Worm (Caenorhabditis elegans): ENCODE measurements around the gene F20D12.12.

F20D12.12 gene

DNA sequence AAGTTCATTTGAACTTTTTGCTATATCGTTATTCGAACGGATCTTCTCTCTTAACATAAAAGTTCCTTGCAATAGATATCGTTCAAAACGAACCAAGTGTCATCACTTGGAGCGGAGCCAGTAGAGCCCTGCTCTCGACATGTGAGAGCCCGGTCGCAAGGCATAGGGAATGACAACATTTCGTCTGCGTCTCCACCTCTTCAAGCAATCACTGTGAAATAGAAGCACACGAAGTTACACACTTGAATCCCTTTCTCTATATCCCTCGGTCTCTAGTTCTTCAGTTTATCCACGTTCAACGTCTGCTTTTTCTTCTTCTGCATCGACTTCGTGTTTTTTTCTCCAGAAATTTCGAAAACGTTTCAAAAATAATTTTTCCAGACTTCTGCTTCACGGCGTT, 43.9 kb upstream of the F20D12.12 start, which contains the start of gene C49H3.6:
Gene C49H3.6, plus strand, starts transcription at position 380 of the 400 bp plus-strand sequence.
- TF ChIP-seq cnd-1 (tag; optimal IDR thresholded peaks at IDR 0.05) (no peak), hlh-1 (tag; optimal IDR thresholded peaks at IDR 0.05) (peak; percentile 30), ces-1 (GFP tag; optimal IDR thresholded peaks at IDR 0.05) (peak; percentile 52)

ce11 chrIV:7906643-7907042, 40.6 kb upstream of the F20D12.12 start:
- no peak for TF ChIP-seq nhr-237 (tag; optimal IDR thresholded peaks at IDR 0.05)
- no peak for TF ChIP-seq elt-3 (tag; optimal IDR thresholded peaks at IDR 0.05)
- TF ChIP-seq blmp-1 (tag; optimal IDR thresholded peaks at IDR 0.05), result no peak
- no peak for TF ChIP-seq pha-4 (tag; optimal IDR thresholded peaks at IDR 0.05)
- no peak for TF ChIP-seq lin-13 (tag; optimal IDR thresholded peaks at IDR 0.05)
- TF ChIP-seq nhr-28 (tag; optimal IDR thresholded peaks at IDR 0.05), result no peak
- no peak for TF ChIP-seq unc-120 (tag; optimal IDR thresholded peaks at IDR 0.05; ENCODE audit: poor library complexity, severe bottlenecking)
- no peak for TF ChIP-seq lsy-2 (tag; optimal IDR thresholded peaks at IDR 0.05)
- no peak for TF ChIP-seq ceh-39 (tag; optimal IDR thresholded peaks at IDR 0.05)

DNA sequence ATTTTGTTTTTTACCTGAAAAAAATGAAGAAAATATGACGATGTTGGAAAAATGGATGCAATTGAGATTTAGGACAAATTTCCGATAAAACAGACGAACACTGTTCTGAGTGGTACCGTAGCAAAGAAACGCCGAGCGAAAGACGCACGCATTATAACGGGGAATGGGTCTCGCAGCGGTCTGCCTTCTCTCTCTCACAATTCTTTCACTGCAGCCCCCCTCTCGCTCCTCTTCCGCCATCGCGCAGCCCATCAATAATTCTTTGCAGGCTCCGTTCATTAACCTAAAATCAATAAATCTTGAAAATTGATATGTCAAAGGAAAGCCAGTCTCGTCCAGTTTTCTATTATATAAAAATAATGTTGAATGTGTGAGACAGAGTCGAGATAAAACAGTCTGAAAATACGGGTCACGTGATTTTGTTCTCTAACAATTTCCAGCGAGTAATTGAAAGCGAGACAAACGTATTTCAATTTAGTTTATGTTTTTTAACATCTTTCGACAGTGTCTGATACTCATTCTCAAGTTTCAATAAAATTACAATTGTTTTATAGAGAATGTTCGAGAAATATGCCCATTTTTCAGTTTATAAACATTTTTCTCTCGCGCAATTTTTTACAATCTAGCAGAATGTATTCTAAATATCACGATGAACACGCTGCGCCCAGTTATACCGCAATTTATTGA, 37.6 kb upstream of the F20D12.12 start:
- TF ChIP-seq ces-1 (GFP tag; optimal IDR thresholded peaks at IDR 0.05) (peak; percentile 8), mep-1 (tag; optimal IDR thresholded peaks at IDR 0.05) (peak; percentile 65), hlh-1 (tag; optimal IDR thresholded peaks at IDR 0.05) (peak; percentile 19), lsy-2 (tag; optimal IDR thresholded peaks at IDR 0.05) (peak; percentile 65), bed-3 (GFP tag; optimal IDR thresholded peaks at IDR 0.05) (no peak)

DNA sequence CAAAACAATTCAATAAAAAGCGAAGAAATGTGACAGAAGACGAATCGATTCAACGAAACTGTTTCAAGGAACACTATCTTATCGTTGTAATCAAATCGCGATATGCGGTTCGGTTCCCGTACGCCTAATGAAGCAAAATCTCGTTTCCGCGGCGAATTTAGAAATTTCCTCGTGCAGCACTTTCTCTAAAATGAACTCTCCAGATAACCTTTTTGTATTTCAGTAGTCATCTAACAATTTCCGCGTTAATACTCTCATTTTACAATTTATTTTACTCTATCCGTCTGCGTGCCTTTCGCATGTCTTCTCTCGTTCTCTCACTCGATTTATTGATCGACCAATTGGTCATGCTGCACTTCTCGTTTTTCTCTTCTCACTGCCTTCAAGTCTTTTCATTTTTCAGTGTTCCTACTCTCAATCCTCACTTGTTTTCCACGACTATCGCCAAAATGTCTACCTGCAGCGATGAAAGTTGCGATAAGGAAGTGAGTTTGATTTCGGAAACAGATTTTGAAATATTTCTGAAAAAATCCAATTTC, 37.0 kb upstream of the F20D12.12 start, which contains the start of the genes npp-27 and ntl-4:
Gene npp-27, minus strand, starts transcription at position 51 of the 539 bp plus-strand sequence.
Gene ntl-4, plus strand, starts transcription at position 379 of the 539 bp plus-strand sequence.
- peak; percentile 6 for TF ChIP-seq ces-1 (GFP tag; optimal IDR thresholded peaks at IDR 0.05)
- TF ChIP-seq ceh-83 (GFP tag; optimal IDR thresholded peaks at IDR 0.05), result peak; percentile 33
- peak; percentile 83 for TF ChIP-seq elt-1 (tag; optimal IDR thresholded peaks at IDR 0.05; ENCODE audit: borderline replicate concordance, insufficient read depth)
- TF ChIP-seq hlh-1 (tag; optimal IDR thresholded peaks at IDR 0.05), result peak; percentile 30
- TF ChIP-seq cnd-1 (tag; optimal IDR thresholded peaks at IDR 0.05), result no peak

- TF ChIP-seq unc-39 (tag; optimal IDR thresholded peaks at IDR 0.05) (no peak), ham-2 (GFP tag; optimal IDR thresholded peaks at IDR 0.05) (no peak), nhr-12 (tag; optimal IDR thresholded peaks at IDR 0.05) (no peak), ztf-11 (tag; optimal IDR thresholded peaks at IDR 0.05) (no peak)
Observed at ce11 chrIV:7914991-7915390, 32.2 kb upstream of the F20D12.12 start, which contains the start of gene C49H3.4. Gene C49H3.4, plus strand, starts transcription at chrIV:7915291.

ce11 chrIV:7916907-7917306, 30.3 kb upstream of the F20D12.12 start:
- TF ChIP-seq ces-1 (GFP tag; optimal IDR thresholded peaks at IDR 0.05), result no peak
- TF ChIP-seq ham-2 (GFP tag; optimal IDR thresholded peaks at IDR 0.05), result no peak
- TF ChIP-seq M03D4.4 (tag; optimal IDR thresholded peaks at IDR 0.05), result no peak
- TF ChIP-seq elt-1 (tag; optimal IDR thresholded peaks at IDR 0.05; ENCODE audit: borderline replicate concordance, insufficient read depth), result no peak
- no peak for TF ChIP-seq lsy-2 (tag; optimal IDR thresholded peaks at IDR 0.05)

ce11 chrIV:7917881-7918280, 29.4 kb upstream of the F20D12.12 start:
- TF ChIP-seq unc-62 (GFP tag; optimal IDR thresholded peaks at IDR 0.05) (no peak), nhr-28 (tag; optimal IDR thresholded peaks at IDR 0.05) (no peak), sptf-1 (tag; optimal IDR thresholded peaks at IDR 0.05) (no peak), lin-13 (tag; optimal IDR thresholded peaks at IDR 0.05) (no peak), lsy-2 (tag; optimal IDR thresholded peaks at IDR 0.05) (no peak), elt-3 (tag; optimal IDR thresholded peaks at IDR 0.05) (no peak), blmp-1 (tag; optimal IDR thresholded peaks at IDR 0.05) (no peak), ham-2 (GFP tag; optimal IDR thresholded peaks at IDR 0.05) (no peak), nhr-2 (tag; optimal IDR thresholded peaks at IDR 0.05) (no peak), pha-4 (tag; optimal IDR thresholded peaks at IDR 0.05) (no peak), zip-8 (tag; optimal IDR thresholded peaks at IDR 0.05) (no peak), drap-1 (GFP tag; optimal IDR thresholded peaks at IDR 0.05) (no peak), sem-2 (GFP tag; optimal IDR thresholded peaks at IDR 0.05) (no peak), M03D4.4 (tag; optimal IDR thresholded peaks at IDR 0.05) (no peak), ces-1 (GFP tag; optimal IDR thresholded peaks at IDR 0.05) (no peak), mls-2 (tag; optimal IDR thresholded peaks at IDR 0.05) (no peak), nhr-12 (tag; optimal IDR thresholded peaks at IDR 0.05) (no peak), unc-120 (tag; optimal IDR thresholded peaks at IDR 0.05; ENCODE audit: poor library complexity, severe bottlenecking) (no peak), ceh-83 (GFP tag; optimal IDR thresholded peaks at IDR 0.05) (no peak), tbx-8 (GFP tag; optimal IDR thresholded peaks at IDR 0.05) (no peak)
